Comparison of ENCODE assay signal across 2 worm cellular contexts in genomic region chrV:6731594-6731993, ce11.
A peak's percentile ranks its signal among the peaks of the same experiment; 100 is the strongest.
TF ChIP-seq lines count a peak whose summit lies in the region.

Gene grl-9 (minus strand): TSS chrV:6731694.

TF ChIP-seq in whole organism, L1 larva, 84 proteins besides CTCF, POLR2A, EP300 and RAD21:
- TF ChIP-seq efl-1 (optimal IDR thresholded peaks at IDR 0.05; lab: Kevin White, UChicago) (no peak), efl-1 (GFP tag; optimal IDR thresholded peaks at IDR 0.05 in 1 of 2; lab: Kevin White, UChicago) (peak in 1 of 2 experiments; percentile 53), elt-3 (tag; optimal IDR thresholded peaks at IDR 0.05; lab: Kevin White, UChicago) (peak in 1 of 6 experiments; percentile 3), blmp-1 (tag; optimal IDR thresholded peaks at IDR 0.05; lab: Kevin White, UChicago) (peak; percentile 24), fkh-4 (tag; optimal IDR thresholded peaks at IDR 0.05; lab: Kevin White, UChicago; ENCODE audit: borderline replicate concordance) (no peak)

TF ChIP-seq in whole organism, L4 larva, 104 proteins besides CTCF, POLR2A, EP300 and RAD21:
- TF ChIP-seq mxl-2 (GFP tag; conservative IDR thresholded peaks at IDR 0.05; lab: Robert Waterston, UW), result no peak
- TF ChIP-seq unc-62 (GFP tag; optimal IDR thresholded peaks at IDR 0.05 in 1 of 2; lab: Kevin White, UChicago), result peak in 1 of 2 experiments; percentile 34
- no peak for TF ChIP-seq unc-62 (tag; optimal IDR thresholded peaks at IDR 0.05; lab: Kevin White, UChicago)
- no peak for TF ChIP-seq daf-12 (tag; optimal IDR thresholded peaks at IDR 0.05; lab: Kevin White, UChicago)
- no peak for TF ChIP-seq F49E8.2 (tag; optimal IDR thresholded peaks at IDR 0.05; lab: Kevin White, UChicago; ENCODE audit: borderline replicate concordance)
- no peak for TF ChIP-seq lin-29 (GFP tag; IDR thresholded peaks at IDR 0.05; lab: Robert Waterston, UW)
- TF ChIP-seq aha-1 (tag; lab: Kevin White, UChicago), result peak; percentile 14

Comparison
In these comparisons a context has a peak if more than half of its experiments do, and no peak if none do; other contexts are left out.
1. Of the 29 proteins assayed by ChIP-seq in both whole organism, L4 larva and whole organism, L1 larva: peak only in whole organism, L4 larva: aha-1; only in whole organism, L1 larva: none; in both: none; in neither: 27; mixed calls (peak in some experiments, not most) for 1.